Fruit fly (Drosophila melanogaster) S2 (cell line): Measurements from ENCODE around the gene CG10853.

Experiments used
- CG8478 ChIP-seq: fragments of >200 bp; optimal IDR thresholded peaks from 2 replicates; lab custom pipeline; 2018
- CTCF ChIP-seq, 2 experiments: fragments of >200 bp; optimal IDR thresholded peaks; 2 replicates each; lab custom pipeline; 2018

- TF ChIP-seq CTCF (optimal IDR thresholded peaks at IDR 0.05; lab: Kevin White, UChicago): no peak
- TF ChIP-seq CG8478: no peak
Observed at dm6 chr3L:3937806-3938205, 9.9 kb upstream of the CG10853 start, which contains the start of gene CG10866.
